Worm (Caenorhabditis elegans): ENCODE measurements around the gene F32G8.2.

Gene F32G8.2

DNA sequence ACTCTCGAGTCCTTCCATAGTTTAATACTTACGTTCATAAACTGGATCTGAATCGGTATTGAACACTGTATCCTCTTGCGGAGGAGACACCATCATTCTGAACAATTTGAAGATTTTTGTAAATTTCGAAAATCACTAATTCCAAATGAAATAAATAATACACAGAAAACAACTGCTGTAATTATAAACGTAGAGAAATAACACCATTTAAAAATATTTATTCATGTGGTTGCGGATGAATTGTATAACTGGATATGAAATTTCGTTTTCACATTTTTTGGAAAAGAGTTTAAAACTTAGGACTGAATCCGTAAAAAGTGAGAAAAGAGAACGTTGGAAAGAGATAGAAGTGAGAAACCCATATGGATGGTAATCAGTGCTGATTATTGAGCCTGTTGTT lies 28.4 kb downstream of the F32G8.2 start, which contains the start of gene mics-1:
Gene mics-1 (minus strand): TSS at position 101 of the 400 bp plus-strand sequence.
- no peak for TF ChIP-seq unc-62 (GFP tag; optimal IDR thresholded peaks at IDR 0.05 in 1 of 2)
- no peak for TF ChIP-seq unc-62 (tag; optimal IDR thresholded peaks at IDR 0.05)
- TF ChIP-seq daf-19 (GFP tag; conservative IDR thresholded peaks at IDR 0.05), result 0 out of 2 replicates have a peak, but pooled peaks have one; percentile 27
- no peak for TF ChIP-seq ceh-28 (tag; optimal IDR thresholded peaks at IDR 0.05)

DNA sequence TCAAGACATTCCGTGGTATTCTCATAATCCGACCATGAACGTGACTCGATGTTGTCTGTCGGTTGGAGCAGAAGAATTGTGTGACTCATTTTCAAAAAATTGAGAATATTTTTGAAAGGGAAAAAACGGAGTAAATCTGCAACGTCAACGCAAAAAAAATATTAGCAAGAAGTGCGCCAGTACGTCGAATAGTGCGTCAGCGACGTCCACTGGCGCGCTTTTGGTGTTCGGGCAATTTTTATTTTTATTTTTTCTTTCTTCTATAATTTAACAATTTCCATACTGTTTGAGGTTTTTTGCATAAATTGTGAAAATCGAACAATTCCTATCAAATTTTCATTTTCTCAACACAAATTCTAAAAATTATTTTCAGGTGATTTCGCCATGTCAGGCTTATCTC lies 29.1 kb downstream of the F32G8.2 start, which contains the start of the genes erh-1 and lpd-9:
Gene erh-1 (minus strand): TSS at position 204 of the 400 bp plus-strand sequence.
Gene lpd-9 (plus strand): TSS at position 368 of the 400 bp plus-strand sequence.
- TF ChIP-seq dpl-1 (GFP tag; optimal IDR thresholded peaks at IDR 0.05) (peak; percentile 80), F37D6.2 (tag; optimal IDR thresholded peaks at IDR 0.05) (peak; percentile 50), zip-11 (GFP tag; IDR thresholded peaks at IDR 0.05) (no peak), Y105C5A.15 (GFP tag; IDR thresholded peaks at IDR 0.05) (no peak), spr-1 (tag; optimal IDR thresholded peaks at IDR 0.05) (peak; percentile 52), nhr-28 (tag; optimal IDR thresholded peaks at IDR 0.05) (peak; percentile 7), nhr-41 (GFP tag; IDR thresholded peaks at IDR 0.05) (no peak), zag-1 (tag; optimal IDR thresholded peaks at IDR 0.05) (no peak), nhr-10 (tag; optimal IDR thresholded peaks at IDR 0.05) (no peak), unc-39 (tag; optimal IDR thresholded peaks at IDR 0.05) (no peak), F44E2.7 (GFP tag; IDR thresholded peaks at IDR 0.05) (no peak), zfp-3 (GFP tag; conservative IDR thresholded peaks at IDR 0.05) (no peak), F49E8.2 (tag; optimal IDR thresholded peaks at IDR 0.05; ENCODE audit: borderline replicate concordance) (peak; percentile 33), mes-2 (tag; optimal IDR thresholded peaks at IDR 0.05; ENCODE audit: poor library complexity, severe bottlenecking) (peak; percentile 85), snpc-1.2 (GFP tag; IDR thresholded peaks at IDR 0.05) (no peak), pha-4 (GFP tag; IDR thresholded peaks at IDR 0.05) (peak; percentile 62; the same call in 1 of the 2 replicates), pha-4 (tag; optimal IDR thresholded peaks at IDR 0.05) (peak; percentile 82), php-3 (GFP tag; IDR thresholded peaks at IDR 0.05) (peak; percentile 73; the same call in 1 of the 2 replicates), spr-3 (GFP tag; optimal IDR thresholded peaks at IDR 0.05) (no peak), nhr-77 (tag; optimal IDR thresholded peaks at IDR 0.05) (peak; percentile 46), ztf-7 (tag; optimal IDR thresholded peaks at IDR 0.05) (peak; percentile 38), nhr-48 (tag; optimal IDR thresholded peaks at IDR 0.05) (peak; percentile 66), ces-1 (GFP tag; optimal IDR thresholded peaks at IDR 0.05) (no peak), T26A8.4 (GFP tag; IDR thresholded peaks at IDR 0.05) (peak; percentile 82; the same call in 1 of the 2 replicates), tag-97 (GFP tag; IDR thresholded peaks at IDR 0.05) (no peak), ceh-20 (GFP tag; IDR thresholded peaks at IDR 0.05) (peak; percentile 78), duxl-1 (tag; optimal IDR thresholded peaks at IDR 0.05; ENCODE audit: poor library complexity) (peak; percentile 66), unc-130 (GFP tag; optimal IDR thresholded peaks at IDR 0.05) (peak; percentile 19), dve-1 (tag; optimal IDR thresholded peaks at IDR 0.05; ENCODE audit: insufficient read depth) (peak; percentile 69), lin-38 (GFP tag; IDR thresholded peaks at IDR 0.05) (peak; percentile 84), hmg-1.1 (GFP tag; IDR thresholded peaks at IDR 0.05) (peak; percentile 76; the same call in 1 of the 2 replicates), cey-2 (tag; optimal IDR thresholded peaks at IDR 0.05; ENCODE audit: borderline replicate concordance, insufficient read depth) (no peak), hlh-30 (tag; optimal IDR thresholded peaks at IDR 0.05; ENCODE audit: insufficient read depth) (peak; percentile 62), dmd-8 (GFP tag; IDR thresholded peaks at IDR 0.05) (no peak), lin-29 (GFP tag; IDR thresholded peaks at IDR 0.05) (no peak), daf-8 (GFP tag; IDR thresholded peaks at IDR 0.05) (no peak), mdt-29 (GFP tag; IDR thresholded peaks at IDR 0.05) (0 out of 2 replicates have a peak, but pooled peaks have one; percentile 29), tra-1 (GFP tag; IDR thresholded peaks at IDR 0.05) (peak; percentile 42; the same call in 1 of the 2 replicates), mdl-1 (tag; optimal IDR thresholded peaks at IDR 0.05) (peak in 1 of 2 experiments; percentile 32), ctbp-1 (GFP tag; IDR thresholded peaks at IDR 0.05) (peak; percentile 28; the same call in 1 of the 2 replicates), daf-16 (GFP tag; optimal IDR thresholded peaks at IDR 0.05) (peak in 1 of 2 experiments; percentile 43), daf-16 (tag; optimal IDR thresholded peaks at IDR 0.05) (peak; percentile 58), T20F7.1 (GFP tag; optimal IDR thresholded peaks at IDR 0.05) (peak; percentile 74), lin-39 (tag; optimal IDR thresholded peaks at IDR 0.05) (no peak), mxl-3 (GFP tag; optimal IDR thresholded peaks at IDR 0.05) (peak; percentile 26)
